Worm (Caenorhabditis elegans) whole organism, late embryonic: ENCODE results near the gene C25F9.16.

Experiments used
- C08G9.2 ChIP-seq: sonication (generic microtip); optimal IDR thresholded peaks from 2 replicates; lab custom pipeline; 2016; ENCODE audit warnings: mild to moderate bottlenecking, missing genetic modification characterization, moderate library complexity, missing compliant biosample characterization
- K09A11.1 ChIP-seq: sonication (generic microtip); optimal IDR thresholded peaks from 2 replicates; lab custom pipeline; 2017; ENCODE audit warnings: antibody characterized with exemption, mild to moderate bottlenecking, missing genetic modification characterization, missing compliant biosample characterization; ENCODE audit not compliant: insufficient read depth
- T23F11.4 ChIP-seq: fragments of 200-800 bp; sonication (Bioruptor generic); optimal IDR thresholded peaks from 2 replicates; lab custom pipeline; 2018; ENCODE audit warnings: mild to moderate bottlenecking, missing genetic modification characterization, missing compliant biosample characterization
- Y22D7AL.16 ChIP-seq: sonication (generic microtip); optimal IDR thresholded peaks from 2 replicates; lab custom pipeline; 2016; ENCODE audit warnings: missing genetic modification characterization, missing compliant biosample characterization
- ahr-1 ChIP-seq: sonication (generic microtip); optimal IDR thresholded peaks from 2 replicates; lab custom pipeline; 2016; ENCODE audit warnings: missing genetic modification characterization, missing compliant biosample characterization
- ceh-18 ChIP-seq: sonication (generic microtip); optimal IDR thresholded peaks from 2 replicates; lab custom pipeline; 2016; ENCODE audit warnings: missing genetic modification characterization, missing compliant biosample characterization
- ceh-19 ChIP-seq: fragments of 200-800 bp; sonication (Bioruptor generic); optimal IDR thresholded peaks from 2 replicates; lab custom pipeline; 2018; ENCODE audit warnings: mild to moderate bottlenecking, missing genetic modification characterization, missing compliant biosample characterization
- ceh-22 ChIP-seq: sonication (generic microtip); optimal IDR thresholded peaks from 2 replicates; lab custom pipeline; 2017; ENCODE audit warnings: missing biosample characterization, missing genetic modification characterization
- ceh-24 ChIP-seq: sonication (generic microtip); optimal IDR thresholded peaks from 2 replicates; lab custom pipeline; 2016; ENCODE audit warnings: mild to moderate bottlenecking, missing genetic modification characterization, missing compliant biosample characterization
- ceh-45 ChIP-seq: fragments of 200-800 bp; sonication (Bioruptor generic); IDR thresholded peaks from 2 replicates; pipeline ENCODE4 v1.3.6; 2022; ENCODE audit warnings: missing genetic modification reagents, missing genetic modification characterization, missing compliant biosample characterization
- ceh-9 ChIP-seq: sonication (generic microtip); optimal IDR thresholded peaks from 2 replicates; lab custom pipeline; 2016; ENCODE audit warnings: mild to moderate bottlenecking, missing genetic modification characterization, inconsistent platforms, missing compliant biosample characterization
- che-1 ChIP-seq: sonication (generic microtip); optimal IDR thresholded peaks from 2 replicates; lab custom pipeline; 2016; ENCODE audit warnings: mild to moderate bottlenecking, missing genetic modification characterization, missing compliant biosample characterization
- dve-1 ChIP-seq: sonication (generic microtip); optimal IDR thresholded peaks from 2 replicates; lab custom pipeline; 2017; ENCODE audit warnings: antibody characterized with exemption, mild to moderate bottlenecking, missing genetic modification characterization, missing compliant biosample characterization
- elt-2 ChIP-seq: sonication (generic microtip); optimal IDR thresholded peaks from 2 replicates; lab custom pipeline; 2016; ENCODE audit warnings: missing genetic modification reagents, missing genetic modification characterization, missing compliant biosample characterization
- elt-4 ChIP-seq: sonication (generic microtip); optimal IDR thresholded peaks from 2 replicates; lab custom pipeline; 2016; ENCODE audit warnings: missing genetic modification characterization, missing compliant biosample characterization
- ets-4 ChIP-seq: sonication (generic microtip); optimal IDR thresholded peaks from 2 replicates; lab custom pipeline; 2016; ENCODE audit warnings: missing genetic modification characterization, missing compliant biosample characterization
- fax-1 ChIP-seq: sonication (generic microtip); optimal IDR thresholded peaks from 2 replicates; lab custom pipeline; 2016; ENCODE audit warnings: missing genotype, missing genetic modification characterization, missing compliant biosample characterization
- hlh-13 ChIP-seq: fragments of 200-800 bp; sonication (Bioruptor generic); optimal IDR thresholded peaks from 2 replicates; lab custom pipeline; 2018; ENCODE audit warnings: mild to moderate bottlenecking, missing genetic modification characterization, missing compliant biosample characterization
- hlh-15 ChIP-seq: sonication (generic microtip); optimal IDR thresholded peaks from 2 replicates; lab custom pipeline; 2016; ENCODE audit warnings: missing genetic modification characterization, missing compliant biosample characterization
- hlh-30 ChIP-seq: sonication (generic microtip); optimal IDR thresholded peaks from 2 replicates; lab custom pipeline; 2017; ENCODE audit warnings: antibody characterized with exemption, missing genetic modification characterization, missing compliant biosample characterization; ENCODE audit not compliant: insufficient read depth
- hlh-6 ChIP-seq: sonication (generic microtip); optimal IDR thresholded peaks from 2 replicates; lab custom pipeline; 2016; ENCODE audit warnings: missing genotype, missing genetic modification characterization, missing compliant biosample characterization
- nfya-1 ChIP-seq: sonication (generic microtip); optimal IDR thresholded peaks from 2 replicates; lab custom pipeline; 2017; ENCODE audit warnings: missing genetic modification characterization, mild to moderate bottlenecking, missing compliant biosample characterization, antibody characterized with exemption, moderate library complexity
- odd-2 ChIP-seq: sonication (generic microtip); optimal IDR thresholded peaks from 2 replicates; lab custom pipeline; 2017; ENCODE audit warnings: antibody characterized with exemption, mild to moderate bottlenecking, missing genetic modification characterization, missing compliant biosample characterization
- pax-1 ChIP-seq: fragments of 150-350 bp; optimal IDR thresholded peaks from 2 replicates; lab custom pipeline; 2014; ENCODE audit warnings: missing biosample characterization, missing genetic modification characterization
- pha-2 ChIP-seq: sonication (generic microtip); optimal IDR thresholded peaks from 2 replicates; lab custom pipeline; 2017; ENCODE audit warnings: mild to moderate bottlenecking, missing genetic modification characterization, missing compliant biosample characterization
- pha-4 ChIP-seq: fragments of 150-350 bp; optimal IDR thresholded peaks from 2 replicates; lab custom pipeline; 2018; ENCODE audit warnings: missing biosample characterization, missing genetic modification reagents, missing genetic modification characterization
- sox-4 ChIP-seq: sonication (generic microtip); optimal IDR thresholded peaks from 2 replicates; lab custom pipeline; 2017; ENCODE audit warnings: mild to moderate bottlenecking, missing genetic modification characterization, inconsistent platforms, missing compliant biosample characterization
- tbx-7 ChIP-seq: sonication (generic microtip); optimal IDR thresholded peaks from 2 replicates; lab custom pipeline; 2016; ENCODE audit warnings: missing genotype, missing genetic modification characterization, missing compliant biosample characterization
- ttx-3 ChIP-seq: sonication (generic microtip); optimal IDR thresholded peaks from 2 replicates; lab custom pipeline; 2016; ENCODE audit warnings: missing genetic modification reagents, missing genetic modification characterization, missing compliant biosample characterization
- unc-42 ChIP-seq: sonication (generic microtip); optimal IDR thresholded peaks from 2 replicates; lab custom pipeline; 2016; ENCODE audit warnings: missing genotype, missing genetic modification characterization, missing compliant biosample characterization
- unc-55 ChIP-seq: sonication (generic microtip); optimal IDR thresholded peaks from 2 replicates; lab custom pipeline; 2017; ENCODE audit warnings: missing biosample characterization, missing genetic modification reagents, missing genetic modification characterization
- unc-86 ChIP-seq: sonication (generic microtip); optimal IDR thresholded peaks from 2 replicates; lab custom pipeline; 2016; ENCODE audit warnings: missing genetic modification characterization, missing compliant biosample characterization
- zip-5 ChIP-seq: sonication (generic microtip); optimal IDR thresholded peaks from 2 replicates; lab custom pipeline; 2016; ENCODE audit warnings: missing genetic modification characterization, missing compliant biosample characterization

Gene C25F9.16

ce11 chrV:19443599-19443998 is 9.4 kb downstream of the C25F9.16 start:
- TF ChIP-seq ttx-3 (tag; lab: Kevin White, UChicago), result no peak
- no peak for TF ChIP-seq nfya-1 (tag; lab: Kevin White, UChicago)

ce11 chrV:19445442-19445841 is 11.3 kb downstream of the C25F9.16 start, which contains the start of gene M04C3.1:
M04C3.1 (minus strand) TSS chrV:19445605.
- TF ChIP-seq T23F11.4 (GFP tag; lab: Kevin White, UChicago) (no peak), ceh-24 (tag; lab: Kevin White, UChicago) (no peak), ets-4 (no peak), Y22D7AL.16 (tag; lab: Kevin White, UChicago) (no peak), unc-42 (no peak), ttx-3 (tag; lab: Kevin White, UChicago) (no peak), che-1 (tag; lab: Kevin White, UChicago) (no peak), odd-2 (tag; lab: Kevin White, UChicago) (no peak), unc-86 (tag; lab: Kevin White, UChicago) (no peak), ceh-45 (no peak), K09A11.1 (tag; lab: Kevin White, UChicago) (no peak), elt-2 (tag; lab: Kevin White, UChicago) (no peak), fax-1 (tag; lab: Kevin White, UChicago) (no peak), ceh-9 (tag; lab: Kevin White, UChicago) (no peak), ceh-18 (no peak), ceh-22 (no peak)

- TF ChIP-seq hlh-30 (tag; lab: Kevin White, UChicago), result no peak
- TF ChIP-seq dve-1 (tag; lab: Kevin White, UChicago), result no peak
- TF ChIP-seq hlh-15 (tag; lab: Kevin White, UChicago), result no peak
- TF ChIP-seq ceh-22, result no peak
- TF ChIP-seq tbx-7 (tag; lab: Kevin White, UChicago), result no peak
- no peak for TF ChIP-seq hlh-13
- TF ChIP-seq pha-2 (tag; lab: Kevin White, UChicago), result no peak
- TF ChIP-seq zip-5 (tag; lab: Kevin White, UChicago), result no peak
- no peak for TF ChIP-seq C08G9.2 (tag; lab: Kevin White, UChicago)
- TF ChIP-seq sox-4 (tag; lab: Kevin White, UChicago), result no peak
- TF ChIP-seq, all 69 proteins: peak for 0
These were observed 14.6 kb downstream of the C25F9.16 start, which contains the start of gene M04C3.2 for ce11 chrV:19448805-19449204. M04C3.2 (minus strand) TSS chrV:19448905.

- TF ChIP-seq elt-2 (tag; lab: Kevin White, UChicago), result peak; percentile 8
- no peak for TF ChIP-seq ets-4
- TF ChIP-seq, all 69 proteins: peak for 1
These were observed 15.4 kb downstream of the C25F9.16 start, which contains the start of gene M04C3.5 for ce11 chrV:19449544-19449943. M04C3.5 (plus strand) TSS chrV:19449733.

- TF ChIP-seq hlh-6 (tag; lab: Kevin White, UChicago), result no peak
- TF ChIP-seq ahr-1 (tag; lab: Kevin White, UChicago), result no peak
- TF ChIP-seq unc-55 (GFP tag; lab: Kevin White, UChicago), result no peak
- TF ChIP-seq pax-1 (tag; lab: Kevin White, UChicago), result no peak
- TF ChIP-seq T23F11.4 (GFP tag; lab: Kevin White, UChicago), result no peak
- no peak for TF ChIP-seq ceh-19
- no peak for TF ChIP-seq pha-4
- no peak for TF ChIP-seq elt-4
These were observed 21.5 kb downstream of the C25F9.16 start, which contains the start of the genes Y43F8B.13 and Y43F8B.14 for ce11 chrV:19455650-19456049. Y43F8B.13 (plus strand) TSS chrV:19455950. Y43F8B.14 (minus strand) TSS chrV:19455971.
